Worm (Caenorhabditis elegans) whole organism, young adult: ENCODE measurements around the gene B0495.5.
A peak's percentile ranks its signal among the peaks of the same experiment; 100 is the strongest.

Source experiments
- B0019.2 ChIP-seq: fragments of 200-800 bp; sonication (Bioruptor generic); conservative IDR thresholded peaks from 2 replicates; pipeline ENCODE4 v1.3.6; 2022; ENCODE audit warnings: missing genetic modification reagents, missing genetic modification characterization, missing compliant biosample characterization
- B0035.1 ChIP-seq: sonication (generic microtip); optimal IDR thresholded peaks from 2 replicates; lab custom pipeline; 2016; ENCODE audit warnings: missing genetic modification characterization, mild to moderate bottlenecking, missing compliant biosample characterization, missing genotype, missing genetic modification reagents
- C17E4.6 ChIP-seq: fragments of 200-800 bp; sonication (Bioruptor generic); IDR thresholded peaks from 2 replicates; pipeline ENCODE4 v1.3.6; 2022; ENCODE audit warnings: missing genetic modification reagents, missing genetic modification characterization, missing compliant biosample characterization
- D2030.7 ChIP-seq: fragments of 200-800 bp; sonication (Bioruptor generic); IDR thresholded peaks from 2 replicates; pipeline ENCODE4 v1.3.6; 2022; ENCODE audit warnings: missing genetic modification reagents, missing genetic modification characterization, missing compliant biosample characterization
- F33H1.4 ChIP-seq: fragments of 200-800 bp; sonication (Bioruptor generic); IDR thresholded peaks from 2 replicates; pipeline ENCODE4 v1.3.6; 2022; ENCODE audit warnings: missing genetic modification reagents, missing genetic modification characterization, missing compliant biosample characterization
- F39B2.1 ChIP-seq: fragments of 200-800 bp; sonication (Bioruptor generic); IDR thresholded peaks from 2 replicates; pipeline ENCODE4 v1.3.6; 2022; ENCODE audit warnings: missing genetic modification reagents, missing genetic modification characterization, missing compliant biosample characterization
- F49E8.2 ChIP-seq: sonication (generic microtip); optimal IDR thresholded peaks from 3 replicates; lab custom pipeline; 2017; ENCODE audit warnings: missing genetic modification characterization, mild to moderate bottlenecking, missing compliant biosample characterization, antibody characterized with exemption, moderate library complexity; ENCODE audit not compliant: insufficient read depth
- F55B11.4 ChIP-seq: sonication (generic microtip); optimal IDR thresholded peaks from 2 replicates; lab custom pipeline; 2016; ENCODE audit warnings: missing compliant biosample characterization, missing genetic modification characterization, borderline replicate concordance; ENCODE audit not compliant: insufficient read depth
- F57A8.1 ChIP-seq: fragments of 200-800 bp; sonication (Bioruptor generic); optimal IDR thresholded peaks from 2 replicates; lab custom pipeline; 2018; ENCODE audit warnings: mild to moderate bottlenecking, missing genetic modification characterization, moderate library complexity, missing compliant biosample characterization
- K12H6.12 ChIP-seq: fragments of 200-800 bp; sonication (Bioruptor generic); optimal IDR thresholded peaks from 2 replicates; lab custom pipeline; 2018; ENCODE audit warnings: mild to moderate bottlenecking, missing genetic modification characterization, missing compliant biosample characterization
- Y53F4B.3 ChIP-seq: fragments of 200-800 bp; sonication (Bioruptor generic); IDR thresholded peaks from 2 replicates; pipeline ENCODE4 v1.3.6; 2022; ENCODE audit warnings: missing genetic modification reagents, missing genetic modification characterization, missing compliant biosample characterization
- ZK185.1 ChIP-seq: sonication (generic microtip); optimal IDR thresholded peaks from 2 replicates; lab custom pipeline; 2016; ENCODE audit warnings: mild to moderate bottlenecking, missing genetic modification characterization, missing compliant biosample characterization; ENCODE audit not compliant: poor library complexity, severe bottlenecking
- atf-7 ChIP-seq: sonication (generic microtip); optimal IDR thresholded peaks from 2 replicates; lab custom pipeline; 2017; ENCODE audit warnings: mild to moderate bottlenecking, missing genetic modification characterization, missing compliant biosample characterization
- attf-5 ChIP-seq: fragments of 200-800 bp; sonication (Bioruptor generic); optimal IDR thresholded peaks from 2 replicates; lab custom pipeline; 2018; ENCODE audit warnings: mild to moderate bottlenecking, missing genetic modification characterization, missing compliant biosample characterization
- ccch-3 ChIP-seq: fragments of 200-800 bp; sonication (Bioruptor generic); optimal IDR thresholded peaks from 2 replicates; lab custom pipeline; 2018; ENCODE audit warnings: mild to moderate bottlenecking, missing genetic modification characterization, missing compliant biosample characterization
- cebp-2 ChIP-seq: fragments of 200-800 bp; sonication (Bioruptor generic); IDR thresholded peaks from 2 replicates; pipeline ENCODE4 v1.3.6; 2022; ENCODE audit warnings: missing genetic modification characterization, missing compliant biosample characterization
- ceh-100 ChIP-seq: fragments of 200-800 bp; sonication (Bioruptor generic); IDR thresholded peaks from 2 replicates; pipeline ENCODE4 v1.3.6; 2022; ENCODE audit warnings: missing genetic modification reagents, missing genetic modification characterization, missing compliant biosample characterization
- ceh-58 ChIP-seq: fragments of 200-800 bp; sonication (Bioruptor generic); IDR thresholded peaks from 2 replicates; pipeline ENCODE4 v1.3.6; 2022; ENCODE audit warnings: missing genetic modification characterization, missing compliant biosample characterization
- ceh-91 ChIP-seq: fragments of 200-800 bp; sonication (Bioruptor generic); IDR thresholded peaks from 2 replicates; pipeline ENCODE4 v1.3.6; 2022; ENCODE audit warnings: missing genetic modification reagents, missing genetic modification characterization, missing compliant biosample characterization
- chd-7 ChIP-seq: sonication (generic microtip); optimal IDR thresholded peaks from 2 replicates; lab custom pipeline; 2016; ENCODE audit warnings: mild to moderate bottlenecking, missing genetic modification characterization, moderate library complexity, missing compliant biosample characterization
- die-1 ChIP-seq: sonication (generic microtip); optimal IDR thresholded peaks from 2 replicates; lab custom pipeline; 2016; ENCODE audit warnings: missing genotype, mild to moderate bottlenecking, missing genetic modification characterization, missing compliant biosample characterization
- dox-1 ChIP-seq: fragments of 200-800 bp; sonication (Bioruptor generic); IDR thresholded peaks from 2 replicates; pipeline ENCODE4 v1.3.6; 2022; ENCODE audit warnings: missing genetic modification reagents, missing genetic modification characterization, missing compliant biosample characterization
- dpff-1 ChIP-seq: sonication (generic microtip); optimal IDR thresholded peaks from 2 replicates; lab custom pipeline; 2017; ENCODE audit warnings: mild to moderate bottlenecking, missing genetic modification characterization, missing compliant biosample characterization
- efl-1 ChIP-seq: fragments of 150-350 bp; optimal IDR thresholded peaks from 2 replicates; lab custom pipeline; 2014; ENCODE audit warnings: missing biosample characterization, missing genetic modification reagents, missing genetic modification characterization
- hmg-1.2 ChIP-seq: fragments of 200-800 bp; sonication (Bioruptor generic); IDR thresholded peaks from 2 replicates; pipeline ENCODE4 v1.3.6; 2022; ENCODE audit warnings: missing genetic modification reagents, missing genetic modification characterization, missing compliant biosample characterization
- hrde-1 ChIP-seq: sonication (generic microtip); optimal IDR thresholded peaks from 2 replicates; lab custom pipeline; 2016; ENCODE audit warnings: missing genetic modification characterization, mild to moderate bottlenecking, missing compliant biosample characterization, moderate library complexity, missing genotype, missing genetic modification reagents, borderline replicate concordance
- hsf-1 ChIP-seq: fragments of 200-800 bp; sonication (Bioruptor generic); IDR thresholded peaks from 2 replicates; pipeline ENCODE4 v1.3.6; 2022; ENCODE audit warnings: missing genetic modification reagents, missing genetic modification characterization, missing compliant biosample characterization
- lin-40 ChIP-seq: sonication (generic microtip); optimal IDR thresholded peaks from 2 replicates; lab custom pipeline; 2016; ENCODE audit warnings: missing genetic modification characterization, mild to moderate bottlenecking, missing compliant biosample characterization, missing genotype, missing genetic modification reagents
- madf-8 ChIP-seq: fragments of 200-800 bp; sonication (Bioruptor generic); conservative IDR thresholded peaks from 2 replicates; pipeline ENCODE4 v1.3.6; 2022; ENCODE audit warnings: missing genetic modification reagents, missing genetic modification characterization, missing compliant biosample characterization
- mel-28 ChIP-seq: sonication (generic microtip); optimal IDR thresholded peaks from 2 replicates; lab custom pipeline; 2016; ENCODE audit warnings: borderline replicate concordance, mild to moderate bottlenecking, missing genetic modification characterization, missing compliant biosample characterization
- mes-4 ChIP-seq: sonication (generic microtip); optimal IDR thresholded peaks from 2 replicates; lab custom pipeline; 2016; ENCODE audit warnings: missing genotype, missing genetic modification characterization, missing compliant biosample characterization
- mxl-1 ChIP-seq: sonication (generic microtip); optimal IDR thresholded peaks from 2 replicates; lab custom pipeline; 2016; ENCODE audit warnings: missing genetic modification characterization, missing compliant biosample characterization
- nhr-179 ChIP-seq: sonication (generic microtip); optimal IDR thresholded peaks from 2 replicates; lab custom pipeline; 2016; ENCODE audit warnings: mild to moderate bottlenecking, missing genetic modification characterization, missing compliant biosample characterization
- nhr-80 ChIP-seq: sonication (generic microtip); optimal IDR thresholded peaks from 2 replicates; lab custom pipeline; 2016; ENCODE audit warnings: missing genetic modification characterization, missing compliant biosample characterization
- nhr-90 ChIP-seq: sonication (generic microtip); optimal IDR thresholded peaks from 2 replicates; lab custom pipeline; 2016; ENCODE audit warnings: missing genotype, mild to moderate bottlenecking, missing genetic modification characterization, missing compliant biosample characterization
- pbrm-1 ChIP-seq: fragments of 200-800 bp; sonication (Bioruptor generic); IDR thresholded peaks from 2 replicates; pipeline ENCODE4 v1.3.6; 2022; ENCODE audit warnings: missing genetic modification reagents, missing genetic modification characterization, missing compliant biosample characterization
- rcor-1 ChIP-seq: fragments of 200-800 bp; sonication (Bioruptor generic); IDR thresholded peaks from 2 replicates; pipeline ENCODE4 v1.3.6; 2022; ENCODE audit warnings: missing genetic modification reagents, missing genetic modification characterization, missing compliant biosample characterization
- repo-1 ChIP-seq: sonication (generic microtip); optimal IDR thresholded peaks from 2 replicates; lab custom pipeline; 2017; ENCODE audit warnings: mild to moderate bottlenecking, missing genetic modification characterization, missing compliant biosample characterization
- sea-2 ChIP-seq: fragments of 200-800 bp; sonication (Bioruptor generic); IDR thresholded peaks from 2 replicates; pipeline ENCODE4 v1.3.6; 2022; ENCODE audit warnings: missing genetic modification characterization, missing compliant biosample characterization
- snpc-1.1 ChIP-seq: sonication (generic microtip); optimal IDR thresholded peaks from 2 replicates; lab custom pipeline; 2017; ENCODE audit warnings: missing genetic modification characterization, mild to moderate bottlenecking, missing compliant biosample characterization, antibody characterized with exemption, moderate library complexity, missing genotype, missing genetic modification reagents; ENCODE audit not compliant: insufficient read depth
- sptf-2 ChIP-seq: fragments of 200-800 bp; sonication (Bioruptor generic); optimal IDR thresholded peaks from 2 replicates; lab custom pipeline; 2018; ENCODE audit warnings: mild to moderate bottlenecking, missing genetic modification characterization, missing compliant biosample characterization
- tlf-1 ChIP-seq: fragments of 200-800 bp; sonication (Bioruptor generic); optimal IDR thresholded peaks from 2 replicates; lab custom pipeline; 2018; ENCODE audit warnings: mild to moderate bottlenecking, missing genetic modification characterization, missing compliant biosample characterization
- xnd-1 ChIP-seq: sonication (generic microtip); optimal IDR thresholded peaks from 2 replicates; lab custom pipeline; 2016; ENCODE audit warnings: missing genotype, missing genetic modification reagents, missing genetic modification characterization, missing compliant biosample characterization
- zim-3 ChIP-seq: sonication (generic microtip); optimal IDR thresholded peaks from 2 replicates; lab custom pipeline; 2017; ENCODE audit warnings: mild to moderate bottlenecking, missing genetic modification characterization, moderate library complexity, missing compliant biosample characterization
- ztf-18 ChIP-seq: sonication (generic microtip); optimal IDR thresholded peaks from 2 replicates; lab custom pipeline; 2016; ENCODE audit warnings: missing genotype, mild to moderate bottlenecking, missing genetic modification characterization, missing compliant biosample characterization
- ztf-22 ChIP-seq: fragments of 200-800 bp; sonication (Bioruptor generic); optimal IDR thresholded peaks from 2 replicates; lab custom pipeline; 2018; ENCODE audit warnings: mild to moderate bottlenecking, missing genetic modification characterization, moderate library complexity, missing compliant biosample characterization
- ztf-6 ChIP-seq: fragments of 200-800 bp; sonication (Bioruptor generic); IDR thresholded peaks from 2 replicates; pipeline ENCODE4 v1.3.6; 2022; ENCODE audit warnings: missing genetic modification reagents, missing genetic modification characterization, missing compliant biosample characterization

The B0495.5 gene

DNA sequence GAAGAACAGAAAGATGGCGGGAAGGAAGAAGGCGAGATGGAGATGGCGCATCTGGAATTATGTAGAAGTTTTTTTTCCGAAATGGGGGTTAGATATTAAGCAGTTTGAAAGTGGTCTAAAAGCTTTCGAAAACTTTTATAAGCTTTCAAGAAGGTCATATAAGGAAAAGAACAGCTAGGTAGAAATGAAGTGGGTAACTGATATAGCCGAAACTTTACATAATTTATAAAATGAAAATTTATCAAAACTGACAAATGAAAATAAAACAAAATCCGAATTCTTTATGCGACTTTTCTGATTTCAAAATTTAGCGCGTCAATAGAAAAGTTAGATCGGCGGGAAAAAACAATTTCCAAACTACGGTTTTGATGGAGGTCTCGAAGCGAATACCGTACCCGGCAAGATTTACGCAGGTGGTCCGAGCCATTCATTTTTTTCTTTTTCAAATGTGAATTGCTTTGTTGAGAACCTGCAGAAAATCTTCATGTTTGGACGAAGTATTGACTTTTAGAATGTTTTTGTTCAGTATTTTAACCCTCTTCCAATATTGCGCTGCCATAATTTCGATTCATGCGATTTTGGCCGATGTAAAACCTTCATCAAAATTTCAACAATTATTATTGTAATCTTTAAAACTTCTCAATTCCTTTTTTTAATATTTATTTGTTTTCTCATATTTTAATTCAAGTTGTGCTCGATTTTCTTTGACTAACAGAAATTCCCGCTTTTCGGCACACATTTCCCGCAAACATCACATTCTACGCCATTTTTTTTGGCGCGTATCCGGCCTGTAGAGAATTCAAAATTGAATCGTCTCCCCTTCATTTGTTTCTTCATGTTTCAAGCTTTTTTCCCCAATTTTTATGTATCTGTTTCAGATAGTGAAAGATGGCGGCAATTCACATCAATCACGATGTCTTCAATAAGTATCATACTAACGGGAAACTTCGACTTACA is 34.3 kb downstream of the B0495.5 start, which contains the start of the genes F18A1.7 and rpa-1 (continued):
- TF ChIP-seq nhr-80 (no peak), lin-40 (tag; lab: Kevin White, UChicago) (no peak), ztf-6 (GFP tag; lab: Robert Waterston, UW) (no peak), pbrm-1 (GFP tag; lab: Robert Waterston, UW) (peak; percentile 43; the same call in 1 of the 2 replicates), tlf-1 (peak; percentile 79), Y53F4B.3 (GFP tag; lab: Robert Waterston, UW) (no peak), F55B11.4 (tag; lab: Kevin White, UChicago) (no peak), F57A8.1 (no peak), ceh-100 (GFP tag; lab: Robert Waterston, UW) (0 out of 2 replicates have a peak, but pooled peaks have one; percentile 11), ZK185.1 (no peak), ccch-3 (GFP tag; lab: Kevin White, UChicago) (no peak), B0035.1 (no peak), repo-1 (no peak), C17E4.6 (GFP tag; lab: Robert Waterston, UW) (no peak), D2030.7 (GFP tag; lab: Robert Waterston, UW) (peak; percentile 94), xnd-1 (tag; lab: Kevin White, UChicago) (peak; percentile 95), rcor-1 (GFP tag; lab: Robert Waterston, UW) (peak; percentile 92), F33H1.4 (GFP tag; lab: Robert Waterston, UW) (peak; percentile 97), hmg-1.2 (GFP tag; lab: Robert Waterston, UW) (peak; percentile 57; the same call in 1 of the 2 replicates), sea-2 (GFP tag; lab: Robert Waterston, UW) (no peak), dox-1 (GFP tag; lab: Robert Waterston, UW) (peak; percentile 81), mel-28 (tag; lab: Kevin White, UChicago) (no peak), snpc-1.1 (no peak), B0019.2 (GFP tag; lab: Robert Waterston, UW) (peak; percentile 58), madf-8 (GFP tag; lab: Robert Waterston, UW) (peak; percentile 94), dpff-1 (tag; lab: Kevin White, UChicago) (no peak), F49E8.2 (peak; percentile 79), atf-7 (tag; lab: Kevin White, UChicago) (no peak), F39B2.1 (GFP tag; lab: Robert Waterston, UW) (no peak), die-1 (tag; lab: Kevin White, UChicago) (no peak), ceh-91 (GFP tag; lab: Robert Waterston, UW) (peak; percentile 96), ztf-18 (tag; lab: Kevin White, UChicago) (no peak), chd-7 (tag; lab: Kevin White, UChicago) (no peak), mes-4 (tag; lab: Kevin White, UChicago) (no peak), mxl-1 (tag; lab: Kevin White, UChicago) (no peak), ztf-22 (no peak), sptf-2 (GFP tag; lab: Kevin White, UChicago) (no peak), cebp-2 (no peak), K12H6.12 (no peak), efl-1 (GFP tag; lab: Kevin White, UChicago) (peak; percentile 97), hrde-1 (tag; lab: Kevin White, UChicago) (no peak), nhr-179 (tag; lab: Kevin White, UChicago) (no peak), ceh-58 (no peak), hsf-1 (GFP tag; lab: Robert Waterston, UW) (peak; percentile 82), attf-5 (GFP tag; lab: Kevin White, UChicago) (no peak), zim-3 (tag; lab: Kevin White, UChicago) (no peak), nhr-90 (tag; lab: Kevin White, UChicago) (no peak)
